Worm (Caenorhabditis elegans) whole organism, dauer: Measurements from ENCODE around the gene C39D10.11.

ENCODE experiments used
- unc-62 ChIP-seq: sonication (generic microtip); optimal IDR thresholded peaks from 2 replicates; lab custom pipeline; 2017; ENCODE audit warnings: missing biosample characterization, missing genetic modification reagents, missing genetic modification characterization

Gene C39D10.11

DNA sequence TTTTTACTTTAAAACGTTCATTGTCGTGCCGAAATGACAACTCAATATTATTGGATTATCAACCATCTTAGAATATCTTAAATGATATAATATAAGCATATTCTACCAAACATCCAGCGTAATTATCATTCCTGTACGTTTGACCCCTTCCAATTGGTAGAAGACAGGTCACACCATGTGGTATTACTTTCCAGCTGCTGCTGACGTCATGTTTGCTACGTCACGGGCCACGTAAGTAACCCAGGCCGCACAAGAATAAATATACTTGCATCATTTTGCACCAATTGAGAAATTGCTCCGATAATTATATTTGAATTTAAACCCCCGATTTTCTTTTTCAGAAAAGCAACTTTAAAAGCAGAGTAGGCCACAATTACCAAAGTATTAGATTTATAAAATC lies 12.5 kb downstream of the C39D10.11 start:
- no peak for TF ChIP-seq unc-62

DNA sequence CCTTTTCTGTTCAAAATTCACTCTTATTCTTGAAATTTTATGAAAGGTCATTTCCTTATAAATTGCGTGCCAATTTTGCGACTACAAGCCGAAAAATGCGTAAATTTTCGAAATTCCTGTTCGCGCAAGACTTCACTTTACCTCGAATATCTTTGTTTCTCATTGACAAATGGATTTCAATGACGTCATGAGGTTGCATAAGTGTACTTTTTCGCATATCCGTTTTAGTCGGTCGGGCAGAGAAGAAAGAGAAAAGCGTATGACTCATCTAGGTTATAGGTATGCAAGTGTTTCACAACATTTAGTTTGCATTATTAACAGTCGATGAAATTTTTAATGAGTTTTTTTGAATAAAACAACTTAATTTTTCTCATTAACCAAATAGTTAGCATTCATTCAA lies 13.0 kb downstream of the C39D10.11 start:
- no peak for TF ChIP-seq unc-62

DNA sequence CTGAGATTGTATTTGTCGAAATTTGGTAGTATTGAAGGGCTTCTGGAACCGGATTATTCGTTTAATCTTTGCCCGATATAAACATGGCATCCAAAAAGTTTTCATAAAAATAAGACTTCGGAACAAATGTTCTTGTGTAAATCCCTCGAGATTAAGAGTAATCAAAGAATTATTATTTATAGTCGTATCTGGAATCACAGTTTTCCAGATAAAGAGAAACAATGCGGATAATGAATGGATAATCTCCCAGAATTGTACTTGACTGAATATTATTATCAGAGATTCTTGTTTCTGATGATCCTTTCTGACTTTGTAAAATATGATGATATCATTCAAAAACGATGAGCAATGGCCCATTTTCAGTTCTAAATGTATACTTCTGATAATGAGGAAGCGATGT lies 18.1 kb downstream of the C39D10.11 start:
- TF ChIP-seq unc-62: no peak

DNA sequence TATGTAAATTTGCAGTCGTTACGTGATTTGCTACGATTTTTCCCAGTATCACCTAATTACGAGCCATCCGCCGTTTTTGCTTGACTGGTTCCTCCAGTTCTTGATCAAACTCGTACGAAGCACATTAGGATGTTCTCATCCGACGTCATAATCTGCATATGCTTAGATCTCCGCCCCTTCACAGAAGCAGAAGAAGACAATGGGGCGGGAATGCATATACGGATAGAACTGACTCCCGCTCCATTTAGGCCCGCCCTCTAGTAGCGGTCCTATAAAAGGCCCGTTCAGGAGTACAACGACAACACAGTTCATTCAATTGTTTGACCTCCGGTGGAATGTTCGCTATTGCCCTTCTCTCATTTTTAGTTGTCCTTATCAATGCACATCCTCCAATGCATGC lies 22.1 kb downstream of the C39D10.11 start, which contains the start of gene zig-4:
Gene zig-4, plus strand, starts transcription at position 301 of the 400 bp plus-strand sequence.
- no peak for TF ChIP-seq unc-62

DNA sequence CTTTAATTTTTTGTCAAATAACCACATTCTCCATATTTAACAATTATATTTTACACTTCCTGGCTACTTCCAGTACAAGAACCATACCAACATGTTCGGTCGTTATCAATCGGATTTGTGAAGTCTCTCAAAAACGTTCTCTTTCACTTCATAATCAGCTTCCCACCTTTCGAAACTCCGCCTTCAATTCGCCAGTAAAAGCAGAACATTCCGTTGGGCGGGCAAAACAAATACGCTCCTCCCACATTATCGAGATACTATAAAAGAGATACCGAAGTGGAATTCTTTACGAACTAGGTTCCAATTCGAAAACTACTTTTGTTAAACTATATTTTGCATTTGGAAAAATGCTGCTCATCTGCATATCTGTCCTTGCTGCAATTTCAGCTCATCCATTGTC lies 27.4 kb downstream of the C39D10.11 start, which contains the start of gene zig-3:
Gene zig-3, plus strand, starts transcription at position 301 of the 400 bp plus-strand sequence.
- no peak for TF ChIP-seq unc-62

DNA sequence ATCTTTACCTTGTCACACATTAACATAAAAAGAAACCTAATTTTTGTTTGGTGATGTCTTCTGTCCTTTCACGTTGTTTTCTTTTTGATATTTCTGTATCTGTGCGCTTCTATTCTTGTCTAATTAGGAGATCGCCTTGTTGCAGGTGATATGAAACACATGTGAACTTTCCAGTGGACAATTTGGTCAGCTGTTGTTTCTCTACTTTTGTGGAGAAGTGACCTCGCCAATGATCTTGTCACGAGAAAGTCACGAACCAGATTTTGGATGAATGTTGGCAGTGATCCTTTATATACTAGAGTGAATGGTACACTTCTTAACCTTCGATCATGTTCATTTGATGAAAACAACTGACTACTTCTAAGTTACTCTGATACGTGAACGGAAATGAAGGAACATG lies 29.4 kb downstream of the C39D10.11 start:
- no peak for TF ChIP-seq unc-62

DNA sequence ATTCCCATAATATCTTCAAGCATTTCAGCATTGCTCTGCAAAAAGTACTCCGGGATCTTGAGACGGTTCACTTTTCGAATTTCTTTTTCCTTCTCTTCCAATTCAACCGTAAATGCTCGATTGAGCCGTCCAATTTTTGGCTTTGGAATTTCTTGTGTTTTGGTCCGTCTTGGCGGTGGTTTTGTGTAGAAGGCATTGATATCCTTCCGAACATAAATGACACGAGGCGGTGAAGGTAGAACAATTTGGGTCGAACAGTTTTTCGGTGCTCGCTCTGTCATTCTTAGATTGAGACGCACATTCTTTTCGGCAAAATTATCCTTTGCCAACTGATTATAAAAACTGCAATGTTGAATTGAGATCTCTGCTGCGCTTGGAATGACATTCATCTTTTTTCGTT lies 39.6 kb downstream of the C39D10.11 start:
- TF ChIP-seq unc-62: no peak

DNA sequence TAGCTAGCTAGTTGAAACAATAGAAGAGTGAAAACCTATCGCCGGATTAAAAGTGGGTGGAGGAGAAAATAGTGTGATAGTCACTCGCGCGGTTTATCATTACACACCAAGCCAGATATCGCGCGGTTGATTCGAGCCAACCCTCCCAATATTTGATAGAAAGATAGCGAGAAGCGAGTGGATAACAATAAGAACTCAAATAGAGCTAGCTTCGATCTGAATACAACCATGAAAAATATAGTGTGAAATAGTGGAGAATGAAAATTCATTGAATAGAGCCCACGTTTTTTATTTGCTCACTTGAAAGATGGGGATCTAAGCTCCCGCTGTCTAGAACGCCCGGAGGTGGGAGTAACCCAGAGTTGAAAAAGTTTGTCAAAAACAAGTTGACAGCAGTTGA lies 41.9 kb downstream of the C39D10.11 start, which contains the start of gene tnt-3:
Gene tnt-3, minus strand, starts transcription at position 101 of the 400 bp plus-strand sequence.
- no peak for TF ChIP-seq unc-62

DNA sequence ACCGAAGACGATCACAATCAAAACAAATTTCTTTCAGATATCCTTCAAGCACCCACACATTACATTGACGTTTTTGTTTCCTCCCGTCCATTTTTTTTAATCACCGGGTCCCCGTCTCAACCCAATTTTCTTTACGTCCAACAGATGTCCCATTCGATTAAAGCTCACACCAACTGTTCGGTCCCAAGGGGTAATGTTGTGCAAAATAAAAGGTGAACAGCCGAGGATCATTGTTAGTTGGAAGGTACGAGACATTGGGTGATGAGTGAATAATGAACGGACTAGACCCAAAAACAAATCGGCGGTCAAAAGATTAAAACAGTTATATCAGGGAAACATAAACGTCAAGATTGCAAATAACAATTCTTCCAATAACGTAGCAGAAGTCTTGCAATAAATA lies 42.4 kb downstream of the C39D10.11 start:
- no peak for TF ChIP-seq unc-62

DNA sequence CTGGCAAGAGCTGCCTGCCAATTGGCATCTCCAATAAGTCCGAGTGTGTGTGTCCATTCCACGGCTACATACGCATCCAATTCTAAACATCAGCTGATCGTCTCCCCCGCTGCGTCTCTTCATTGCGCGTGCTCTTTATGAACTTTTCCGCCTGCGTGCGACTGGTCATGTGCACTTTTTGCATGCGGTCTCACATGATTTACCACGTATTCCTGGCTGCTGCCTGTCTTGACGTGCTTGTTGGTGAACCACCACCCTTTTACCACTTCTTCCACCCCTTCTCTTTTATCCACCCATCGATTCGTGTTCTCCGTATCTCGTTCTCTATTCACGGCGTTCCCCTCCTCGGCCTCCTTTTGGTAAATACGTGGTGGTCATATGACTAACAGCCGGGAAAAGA lies 48.5 kb downstream of the C39D10.11 start:
- no peak for TF ChIP-seq unc-62

DNA sequence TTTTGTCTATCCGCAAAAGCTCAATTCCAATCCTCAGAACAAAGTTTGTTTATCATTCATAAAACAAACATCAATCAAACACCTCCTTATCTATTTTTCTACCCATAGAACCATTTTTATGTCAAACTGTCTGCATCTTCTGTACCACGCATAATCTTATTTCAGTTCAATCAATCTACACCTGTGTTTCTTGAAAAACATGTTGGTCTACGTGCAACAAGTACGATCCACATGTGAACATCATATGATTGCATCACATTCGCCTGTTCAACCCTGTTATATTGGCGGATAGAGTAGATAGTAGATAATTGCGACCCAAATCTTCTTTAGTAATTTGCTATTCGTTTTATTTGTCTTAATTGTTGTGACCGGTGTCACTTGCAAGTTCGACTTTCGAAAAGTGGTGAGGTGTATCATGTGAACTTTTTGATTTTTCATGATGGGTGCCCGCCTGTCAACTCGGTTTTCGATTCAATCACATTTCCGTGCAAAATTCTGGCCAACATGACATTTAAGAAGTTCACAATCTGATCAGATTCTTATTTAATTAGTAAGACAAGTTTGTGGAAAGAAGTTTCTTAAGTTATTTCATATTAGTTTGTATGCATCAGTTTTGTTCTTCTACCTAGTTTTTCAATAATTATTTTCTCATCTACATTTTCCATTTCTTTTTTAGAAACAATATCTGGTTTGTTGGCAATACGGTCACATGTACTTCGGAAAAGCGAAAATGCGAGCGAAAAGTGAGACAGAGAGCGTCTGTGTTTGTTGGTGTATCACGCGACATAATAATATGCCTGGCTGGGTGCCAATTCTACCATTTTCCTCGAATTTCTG lies 49.4 kb downstream of the C39D10.11 start:
- TF ChIP-seq unc-62: no peak

DNA sequence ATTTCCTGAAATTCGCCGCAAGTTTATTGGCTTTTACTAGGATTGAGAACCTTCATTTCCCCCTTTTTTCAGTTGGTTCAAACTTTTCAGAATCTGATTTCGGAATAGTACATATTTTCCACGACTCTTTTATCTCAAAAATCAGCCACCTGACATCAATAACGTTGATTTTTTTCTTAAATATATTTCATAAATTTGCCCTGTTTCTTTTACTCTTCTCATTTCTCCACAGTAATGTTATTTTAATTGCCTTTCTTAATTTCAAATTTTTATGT lies 49.9 kb downstream of the C39D10.11 start:
- no peak for TF ChIP-seq unc-62

DNA sequence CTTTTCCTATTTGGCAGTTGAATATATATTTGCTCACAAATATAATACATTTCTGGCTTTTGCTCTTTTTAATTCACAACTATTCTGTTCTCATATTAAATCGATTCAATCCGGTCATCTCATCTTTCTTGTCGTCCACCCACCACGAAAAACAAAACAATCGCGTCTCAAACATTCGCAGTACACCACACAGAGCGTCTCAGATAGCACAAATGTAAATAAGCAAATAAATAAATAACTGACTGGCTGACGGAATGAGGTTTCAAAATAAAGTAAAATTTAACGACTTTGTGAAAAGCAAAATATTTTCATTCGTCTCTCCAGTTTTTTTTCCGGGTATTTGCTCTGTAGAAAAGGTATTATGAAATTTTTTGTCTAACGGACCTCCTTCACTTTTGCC lies 50.6 kb downstream of the C39D10.11 start:
- no peak for TF ChIP-seq unc-62

DNA sequence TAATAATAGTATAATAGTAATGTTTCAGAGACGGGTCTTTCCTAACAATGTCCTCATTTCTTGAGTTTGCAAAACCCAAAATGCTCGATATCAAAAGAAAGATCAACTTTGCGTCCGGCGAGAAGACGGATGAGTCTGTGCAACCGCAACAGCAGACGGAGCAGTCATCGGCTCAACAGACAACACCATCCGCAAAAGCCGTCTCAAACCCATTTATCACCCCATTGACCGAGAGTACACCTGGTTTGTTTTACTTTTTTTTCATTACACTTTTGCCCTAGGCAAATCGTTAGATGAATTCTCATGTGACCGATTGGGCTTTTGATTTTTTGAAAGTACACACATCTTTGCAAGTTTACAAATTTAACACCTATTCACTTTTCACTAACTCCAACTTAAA lies 51.3 kb downstream of the C39D10.11 start, which contains the start of gene dct-1:
Gene dct-1, plus strand, starts transcription at position 27 of the 400 bp plus-strand sequence.
- TF ChIP-seq unc-62: no peak
